Worm (Caenorhabditis elegans) whole organism, L2 larva: ENCODE data around the gene taf-10.

Source experiments
- C34F6.9 ChIP-seq: fragments of 150-350 bp; optimal IDR thresholded peaks from 2 replicates; lab custom pipeline; 2014; ENCODE audit warnings: missing biosample characterization, missing genetic modification characterization
- F13H6.1 ChIP-seq: sonication (generic microtip); optimal IDR thresholded peaks from 2 replicates; lab custom pipeline; 2016; ENCODE audit warnings: missing genetic modification characterization, missing compliant biosample characterization
- Y55F3AM.14 ChIP-seq: fragments of 200-800 bp; sonication (Bioruptor generic); optimal IDR thresholded peaks from 2 replicates; lab custom pipeline; 2018; ENCODE audit warnings: mild to moderate bottlenecking, missing genetic modification characterization, missing compliant biosample characterization
- ZK546.5 ChIP-seq: sonication (generic microtip); optimal IDR thresholded peaks from 2 replicates; lab custom pipeline; 2017; ENCODE audit warnings: missing biosample characterization, missing genetic modification characterization
- aly-2 ChIP-seq: fragments of 150-350 bp; optimal IDR thresholded peaks from 2 replicates; lab custom pipeline; 2014; ENCODE audit warnings: missing biosample characterization, missing genetic modification characterization
- ama-1 ChIP-seq: fragments of 150-350 bp; optimal IDR thresholded peaks from 2 replicates; lab custom pipeline; 2018; ENCODE audit warnings: inconsistent platforms
- blmp-1 ChIP-seq: sonication (generic microtip); optimal IDR thresholded peaks from 2 replicates; lab custom pipeline; 2017; ENCODE audit warnings: missing genetic modification characterization, mild to moderate bottlenecking, missing compliant biosample characterization, antibody characterized with exemption, moderate library complexity; ENCODE audit not compliant: insufficient read depth
- ceh-16 ChIP-seq: fragments of 150-350 bp; optimal IDR thresholded peaks from 2 replicates; lab custom pipeline; 2014; ENCODE audit warnings: missing biosample characterization, missing genetic modification characterization
- crh-2 ChIP-seq: sonication (generic microtip); optimal IDR thresholded peaks from 2 replicates; lab custom pipeline; 2017; ENCODE audit warnings: missing biosample characterization, missing genetic modification characterization
- dmd-4 ChIP-seq: sonication (generic microtip); optimal IDR thresholded peaks from 2 replicates; lab custom pipeline; 2017; ENCODE audit warnings: missing biosample characterization, missing genetic modification characterization
- egl-27 ChIP-seq: sonication (generic microtip); optimal IDR thresholded peaks from 3 replicates; lab custom pipeline; 2017; ENCODE audit warnings: missing biosample characterization, missing genetic modification reagents, missing genetic modification characterization
- elt-3 ChIP-seq: sonication (generic microtip); optimal IDR thresholded peaks from 2 replicates; lab custom pipeline; 2017; ENCODE audit warnings: missing biosample characterization, missing genetic modification characterization
- gmeb-1 ChIP-seq: fragments of 150-350 bp; optimal IDR thresholded peaks from 2 replicates; lab custom pipeline; 2014; ENCODE audit warnings: missing biosample characterization, missing genetic modification characterization
- lin-11 ChIP-seq: fragments of 150-350 bp; sonication (generic microtip); optimal IDR thresholded peaks from 2 replicates; lab custom pipeline; 2014; ENCODE audit warnings: missing biosample characterization, missing genetic modification characterization, inconsistent platforms, mixed read lengths
- lin-13 ChIP-seq: fragments of 150-350 bp; optimal IDR thresholded peaks from 2 replicates; lab custom pipeline; 2014; ENCODE audit warnings: missing biosample characterization, missing genetic modification reagents, missing genetic modification characterization
- lin-39 ChIP-seq: fragments of 150-350 bp; optimal IDR thresholded peaks from 2 replicates; lab custom pipeline; 2014; ENCODE audit warnings: missing biosample characterization, missing genetic modification reagents, missing genetic modification characterization
- lsy-2 ChIP-seq, 2 experiments: fragments of 150-350 bp in 1 of 2; sonication (generic microtip) in 1 of 2; optimal IDR thresholded peaks; 2 replicates each; lab custom pipeline; 2014 to 2017; ENCODE audit warnings: missing biosample characterization in 2 of 2, missing genetic modification characterization in 2 of 2
- mab-5 ChIP-seq: fragments of 150-350 bp; optimal IDR thresholded peaks from 2 replicates; lab custom pipeline; 2014; ENCODE audit warnings: missing biosample characterization, missing genetic modification characterization
- mbf-1 ChIP-seq: sonication (generic microtip); optimal IDR thresholded peaks from 2 replicates; lab custom pipeline; 2017; ENCODE audit warnings: missing biosample characterization, missing genetic modification characterization
- mdl-1 ChIP-seq, 2 experiments: fragments of 150-350 bp in 1 of 2; sonication (generic microtip) in 1 of 2; optimal IDR thresholded peaks; 2 replicates each; lab custom pipeline; 2017; ENCODE audit warnings: missing biosample characterization in 2 of 2, missing genetic modification characterization in 2 of 2
- nhr-11 ChIP-seq: fragments of 150-350 bp; optimal IDR thresholded peaks from 2 replicates; lab custom pipeline; 2014; ENCODE audit warnings: missing biosample characterization, missing genetic modification characterization
- nhr-12 ChIP-seq: fragments of 150-350 bp; optimal IDR thresholded peaks from 2 replicates; lab custom pipeline; 2014; ENCODE audit warnings: missing biosample characterization, missing genetic modification characterization
- nhr-129 ChIP-seq: fragments of 150-350 bp; optimal IDR thresholded peaks from 2 replicates; lab custom pipeline; 2014; ENCODE audit warnings: missing biosample characterization, missing genetic modification characterization
- nhr-23 ChIP-seq: fragments of 150-350 bp; optimal IDR thresholded peaks from 2 replicates; lab custom pipeline; 2014; ENCODE audit warnings: missing biosample characterization, missing genetic modification reagents, missing genetic modification characterization
- nhr-237 ChIP-seq: fragments of 150-350 bp; optimal IDR thresholded peaks from 2 replicates; lab custom pipeline; 2014; ENCODE audit warnings: missing biosample characterization, missing genetic modification characterization
- nhr-6 ChIP-seq: fragments of 150-350 bp; optimal IDR thresholded peaks from 2 replicates; lab custom pipeline; 2014; ENCODE audit warnings: missing biosample characterization, missing genetic modification characterization
- nhr-77 ChIP-seq: fragments of 150-350 bp; optimal IDR thresholded peaks from 2 replicates; lab custom pipeline; 2014; ENCODE audit warnings: missing biosample characterization, missing genetic modification characterization
- peb-1 ChIP-seq: fragments of 150-350 bp; optimal IDR thresholded peaks from 2 replicates; lab custom pipeline; 2014; ENCODE audit warnings: missing biosample characterization, missing genetic modification characterization
- sem-4 ChIP-seq: fragments of 150-350 bp; optimal IDR thresholded peaks from 2 replicates; lab custom pipeline; 2014; ENCODE audit warnings: missing biosample characterization, missing genetic modification reagents, missing genetic modification characterization
- skn-1 ChIP-seq: sonication (generic microtip); optimal IDR thresholded peaks from 2 replicates; lab custom pipeline; 2017; ENCODE audit warnings: missing biosample characterization, missing genetic modification characterization
- sma-9 ChIP-seq, 2 experiments: fragments of 150-350 bp in 1 of 2; sonication (generic microtip) in 1 of 2; optimal IDR thresholded peaks; 2 replicates each; lab custom pipeline; 2014 to 2016; ENCODE audit warnings: missing genetic modification characterization in 2 of 2, mild to moderate bottlenecking in 1 of 2, missing biosample characterization in 1 of 2, missing compliant biosample characterization in 1 of 2, missing genetic modification reagents in 1 of 2, moderate library complexity in 1 of 2
- unc-55 ChIP-seq: fragments of 150-350 bp; sonication (generic microtip); optimal IDR thresholded peaks from 3 replicates; lab custom pipeline; 2014; ENCODE audit warnings: missing biosample characterization, missing genetic modification reagents, missing genetic modification characterization
- unc-62 ChIP-seq: fragments of 150-350 bp; optimal IDR thresholded peaks from 2 replicates; lab custom pipeline; 2014; ENCODE audit warnings: missing biosample characterization, missing genetic modification reagents, missing genetic modification characterization
- zag-1 ChIP-seq: fragments of 150-350 bp; optimal IDR thresholded peaks from 2 replicates; lab custom pipeline; 2014; ENCODE audit warnings: missing biosample characterization, missing genetic modification characterization
- ztf-1 ChIP-seq: fragments of 200-800 bp; sonication (Bioruptor generic); conservative IDR thresholded peaks from 2 replicates; pipeline ENCODE4 v1.3.6; 2022; ENCODE audit warnings: missing genetic modification characterization, missing compliant biosample characterization
- ztf-11 ChIP-seq: sonication (generic microtip); optimal IDR thresholded peaks from 2 replicates; lab custom pipeline; 2017; ENCODE audit warnings: missing biosample characterization, missing genetic modification characterization

The taf-10 gene

ce11 chrV:4684137-4684536 is 2.8 kb upstream of the taf-10 start:
- TF ChIP-seq lin-13 (GFP tag; lab: Kevin White, UChicago) (no peak), nhr-237 (tag; lab: Kevin White, UChicago) (no peak), ztf-11 (no peak), mdl-1 (tag; optimal IDR thresholded peaks at IDR 0.05; lab: Kevin White, UChicago) (no peak), aly-2 (tag; lab: Kevin White, UChicago) (no peak), dmd-4 (tag; lab: Kevin White, UChicago) (no peak), egl-27 (tag; lab: Kevin White, UChicago) (no peak), elt-3 (tag; lab: Kevin White, UChicago) (no peak), nhr-77 (no peak), F13H6.1 (no peak), crh-2 (tag; lab: Kevin White, UChicago) (no peak), ZK546.5 (no peak), gmeb-1 (tag; lab: Kevin White, UChicago) (no peak), Y55F3AM.14 (no peak)

- no peak for TF ChIP-seq unc-55
- TF ChIP-seq blmp-1 (tag; lab: Kevin White, UChicago), result no peak
- TF ChIP-seq sem-4 (tag; lab: Kevin White, UChicago), result no peak
- peak; percentile 31 for TF ChIP-seq ama-1 (lab: Kevin White, UChicago)
- TF ChIP-seq crh-2 (tag; lab: Kevin White, UChicago), result peak; percentile 2
- no peak for TF ChIP-seq ztf-11
- peak; percentile 33 for TF ChIP-seq Y55F3AM.14
These were observed 1.1 kb downstream of the taf-10 start, which contains the start of gene K03B4.2 for ce11 chrV:4687944-4688505. Gene K03B4.2, plus strand, starts transcription at chrV:4687994.

ce11 chrV:4689234-4689633 is 2.3 kb downstream of the taf-10 start, which contains the start of gene K03B4.1:
Gene K03B4.1, plus strand, starts transcription at chrV:4689330.
- TF ChIP-seq ama-1 (lab: Kevin White, UChicago) (peak; percentile 49), zag-1 (tag; lab: Kevin White, UChicago) (no peak), Y55F3AM.14 (peak; percentile 68)

ce11 chrV:4691657-4692056 is 4.8 kb downstream of the taf-10 start:
- TF ChIP-seq mbf-1 (no peak), C34F6.9 (tag; lab: Kevin White, UChicago) (no peak), mdl-1 (tag; optimal IDR thresholded peaks at IDR 0.05; lab: Kevin White, UChicago) (no peak), nhr-12 (tag; lab: Kevin White, UChicago) (no peak), skn-1 (tag; lab: Kevin White, UChicago) (no peak), F13H6.1 (no peak), ama-1 (lab: Kevin White, UChicago) (no peak), ztf-1 (GFP tag; lab: Robert Waterston, UW) (no peak), mab-5 (tag; lab: Kevin White, UChicago) (no peak), lsy-2 (tag; optimal IDR thresholded peaks at IDR 0.05; lab: Kevin White, UChicago) (no peak), lin-39 (tag; lab: Kevin White, UChicago) (no peak), egl-27 (tag; lab: Kevin White, UChicago) (no peak), lin-11 (no peak), nhr-129 (tag; lab: Kevin White, UChicago) (no peak), nhr-23 (tag; lab: Kevin White, UChicago) (no peak), peb-1 (tag; lab: Kevin White, UChicago) (no peak), unc-62 (no peak), ZK546.5 (no peak), ceh-16 (tag; lab: Kevin White, UChicago) (no peak), nhr-77 (no peak)

ce11 chrV:4692382-4693281 is 5.7 kb downstream of the taf-10 start, which contains the start of gene cpg-8:
Gene cpg-8, minus strand, starts transcription at chrV:4692432.
- no peak for TF ChIP-seq nhr-6 (tag; lab: Kevin White, UChicago)
- TF ChIP-seq gmeb-1 (tag; lab: Kevin White, UChicago), result peak; percentile 64
- peak; percentile 10 for TF ChIP-seq C34F6.9 (tag; lab: Kevin White, UChicago)
- no peak for TF ChIP-seq ztf-11
- TF ChIP-seq nhr-11, result no peak
- TF ChIP-seq mbf-1, result no peak
- no peak for TF ChIP-seq sma-9 (GFP tag; optimal IDR thresholded peaks at IDR 0.05; lab: Kevin White, UChicago)
- TF ChIP-seq sma-9 (tag; optimal IDR thresholded peaks at IDR 0.05; lab: Kevin White, UChicago), result no peak
- TF ChIP-seq, all 48 proteins: peak for 2
